Fruit fly (Drosophila melanogaster) whole organism, embryonic: ENCODE measurements around the gene mil.

ENCODE experiments used
- C15 ChIP-seq: fragments of 200-800 bp; sonication (Bioruptor generic); IDR thresholded peaks from 3 replicates; pipeline ENCODE4 v1.3.6; 2022; ENCODE audit warnings: missing biosample characterization, missing genetic modification characterization
- CG10321 ChIP-seq: fragments of 200-800 bp; sonication (Bioruptor generic); IDR thresholded peaks from 2 replicates; pipeline ENCODE4 v1.3.6; 2022; ENCODE audit warnings: missing biosample characterization, missing genetic modification characterization
- CG10366 ChIP-seq: fragments of 200-800 bp; sonication (Bioruptor generic); IDR thresholded peaks from 2 replicates; pipeline ENCODE4 v1.3.6; 2022; ENCODE audit warnings: missing biosample characterization, missing genetic modification characterization
- CG10543 ChIP-seq: fragments of 200-800 bp; sonication (Bioruptor generic); optimal IDR thresholded peaks from 3 replicates; lab custom pipeline; 2017; ENCODE audit warnings: missing biosample characterization, mild to moderate bottlenecking, missing genetic modification characterization, moderate library complexity
- CG12155 ChIP-seq: fragments of 200-800 bp; sonication (Bioruptor generic); optimal IDR thresholded peaks from 3 replicates; lab custom pipeline; 2016; ENCODE audit warnings: missing biosample characterization, missing genetic modification characterization
- CG14667 ChIP-seq: fragments of 200-800 bp; sonication (Bioruptor generic); IDR thresholded peaks from 2 replicates; pipeline ENCODE4 v1.3.6; 2022; ENCODE audit warnings: missing biosample characterization, missing genetic modification characterization
- CG14860 ChIP-seq: fragments of 200-800 bp; sonication (Bioruptor generic); IDR thresholded peaks from 3 replicates; pipeline ENCODE4 v1.3.6; 2022; ENCODE audit warnings: missing biosample characterization, missing genetic modification characterization; ENCODE audit not compliant: partially characterized antibody
- CG15073 ChIP-seq: fragments of 200-800 bp; sonication (Bioruptor generic); optimal IDR thresholded peaks from 2 replicates; lab custom pipeline; 2016; ENCODE audit warnings: missing biosample characterization, missing genetic modification characterization
- CG1602 ChIP-seq: fragments of 200-800 bp; sonication (Bioruptor generic); optimal IDR thresholded peaks from 3 replicates; lab custom pipeline; 2016; ENCODE audit warnings: missing biosample characterization, missing genetic modification characterization
- CG17568 ChIP-seq: fragments of 200-800 bp; sonication (Bioruptor generic); optimal IDR thresholded peaks from 2 replicates; lab custom pipeline; 2018; ENCODE audit warnings: missing biosample characterization, mild to moderate bottlenecking, missing genetic modification characterization, moderate library complexity
- CG18619 ChIP-seq: fragments of 200-800 bp; sonication (Bioruptor generic); optimal IDR thresholded peaks from 3 replicates; lab custom pipeline; 2017; ENCODE audit warnings: missing biosample characterization, mild to moderate bottlenecking, missing genetic modification characterization
- CG30431 ChIP-seq: fragments of 200-800 bp; sonication (Bioruptor generic); optimal IDR thresholded peaks from 2 replicates; lab custom pipeline; 2017; ENCODE audit warnings: missing biosample characterization, missing genetic modification characterization
- CG3281 ChIP-seq: fragments of 200-800 bp; sonication (Bioruptor generic); optimal IDR thresholded peaks from 3 replicates; lab custom pipeline; 2017; ENCODE audit warnings: missing biosample characterization, mild to moderate bottlenecking, missing genetic modification characterization
- CG34224 ChIP-seq: fragments of 200-800 bp; sonication (Bioruptor generic); IDR thresholded peaks from 3 replicates; pipeline ENCODE4 v1.3.6; 2022; ENCODE audit warnings: missing biosample characterization, missing genetic modification characterization; ENCODE audit not compliant: partially characterized antibody
- CG7745 ChIP-seq: fragments of 200-800 bp; sonication (Bioruptor generic); optimal IDR thresholded peaks from 2 replicates; lab custom pipeline; 2018; ENCODE audit warnings: missing biosample characterization, mild to moderate bottlenecking, missing genetic modification characterization, moderate library complexity
- CG7786 ChIP-seq: fragments of 200-800 bp; sonication (Bioruptor generic); optimal IDR thresholded peaks from 2 replicates; lab custom pipeline; 2016; ENCODE audit warnings: missing biosample characterization, missing genetic modification characterization
- CG9876 ChIP-seq: fragments of 200-800 bp; sonication (Bioruptor generic); optimal IDR thresholded peaks from 2 replicates; lab custom pipeline; 2016; ENCODE audit warnings: missing biosample characterization, missing genetic modification characterization
- Camta ChIP-seq: fragments of 200-800 bp; sonication (Bioruptor generic); optimal IDR thresholded peaks from 2 replicates; lab custom pipeline; 2016; ENCODE audit warnings: missing biosample characterization, missing genetic modification characterization
- Dfd ChIP-seq, 2 experiments: fragments of >200 bp; optimal IDR thresholded peaks; 2 replicates each; lab custom pipeline; 2017; ENCODE audit warnings: missing biosample characterization in 2 of 2, missing genetic modification characterization in 2 of 2
- Dip2 ChIP-seq: fragments of 200-800 bp; sonication (Bioruptor generic); IDR thresholded peaks from 2 replicates; pipeline ENCODE4 v1.3.6; 2022; ENCODE audit warnings: missing biosample characterization, missing genetic modification characterization
- E2f2 ChIP-seq: fragments of 200-800 bp; sonication (Bioruptor generic); IDR thresholded peaks from 2 replicates; pipeline ENCODE4 v1.3.6; 2022; ENCODE audit warnings: missing biosample characterization, missing genetic modification characterization
- Ets65A ChIP-seq: fragments of 200-800 bp; sonication (Bioruptor generic); peaks from one replicate; lab custom pipeline; 2016; ENCODE audit warnings: missing biosample characterization, missing genetic modification characterization
- GATAe ChIP-seq: fragments of 200-800 bp; sonication (Bioruptor generic); conservative IDR thresholded peaks from 2 replicates; pipeline ENCODE4 v1.3.6; 2022; ENCODE audit warnings: missing biosample characterization, missing genetic modification characterization
- Gsc ChIP-seq: fragments of 200-800 bp; sonication (Bioruptor generic); IDR thresholded peaks from 2 replicates; pipeline ENCODE4 v1.3.6; 2022; ENCODE audit warnings: missing biosample characterization, missing genetic modification characterization
- Lhr ChIP-seq: fragments of 200-800 bp; sonication (Bioruptor generic); optimal IDR thresholded peaks from 3 replicates; lab custom pipeline; 2017; ENCODE audit warnings: mild to moderate bottlenecking, missing biosample characterization, missing genetic modification reagents, missing genetic modification characterization
- Nf-YC ChIP-seq: fragments of 200-800 bp; optimal IDR thresholded peaks from 3 replicates; lab custom pipeline; 2019; ENCODE audit warnings: missing biosample characterization, mild to moderate bottlenecking, missing genetic modification characterization, moderate library complexity
- Sox100B ChIP-seq: fragments of 200-800 bp; sonication (Bioruptor generic); optimal IDR thresholded peaks from 3 replicates; lab custom pipeline; 2018; ENCODE audit warnings: missing biosample characterization, mild to moderate bottlenecking, missing genetic modification characterization
- Sox102F ChIP-seq: fragments of 200-800 bp; sonication (Bioruptor generic); optimal IDR thresholded peaks from 2 replicates; lab custom pipeline; 2018; ENCODE audit warnings: missing biosample characterization, mild to moderate bottlenecking, missing genetic modification characterization, moderate library complexity
- ase ChIP-seq: fragments of 200-800 bp; sonication (Bioruptor generic); IDR thresholded peaks from 3 replicates; pipeline ENCODE4 v1.3.6; 2022; ENCODE audit warnings: missing biosample characterization, missing genetic modification characterization
- ash1 ChIP-seq: fragments of 200-800 bp; sonication (Bioruptor generic); optimal IDR thresholded peaks from 2 replicates; lab custom pipeline; 2018; ENCODE audit warnings: missing biosample characterization, mild to moderate bottlenecking, missing genetic modification characterization
- ato ChIP-seq: fragments of 200-800 bp; sonication (Bioruptor generic); IDR thresholded peaks from 2 replicates; pipeline ENCODE4 v1.3.6; 2022; ENCODE audit warnings: missing biosample characterization, missing genetic modification characterization; ENCODE audit not compliant: partially characterized antibody
- bcd ChIP-seq: fragments of 200-800 bp; sonication (Bioruptor generic); optimal IDR thresholded peaks from 2 replicates; lab custom pipeline; 2017; ENCODE audit warnings: missing biosample characterization, mild to moderate bottlenecking, missing genetic modification characterization
- bowl ChIP-seq: fragments of 200-800 bp; sonication (Bioruptor generic); IDR thresholded peaks from 2 replicates; pipeline ENCODE4 v1.3.6; 2022; ENCODE audit warnings: missing biosample characterization, missing genetic modification characterization
- chif ChIP-seq, 2 experiments: fragments of 200-800 bp; sonication (Bioruptor generic); optimal IDR thresholded peaks; 3 replicates each; lab custom pipeline; 2016; ENCODE audit warnings: missing biosample characterization in 2 of 2, missing genetic modification characterization in 2 of 2
- crc ChIP-seq: fragments of 200-800 bp; sonication (Bioruptor generic); optimal IDR thresholded peaks from 2 replicates; lab custom pipeline; 2016; ENCODE audit warnings: missing biosample characterization, missing genetic modification characterization
- crol ChIP-seq: fragments of 200-800 bp; sonication (Bioruptor generic); IDR thresholded peaks from 2 replicates; pipeline ENCODE4 v1.3.6; 2022; ENCODE audit warnings: missing biosample characterization, missing genetic modification characterization
- dan ChIP-seq: fragments of 200-800 bp; sonication (Bioruptor generic); IDR thresholded peaks from 2 replicates; pipeline ENCODE4 v1.3.6; 2022; ENCODE audit warnings: missing biosample characterization, missing genetic modification characterization
- danr ChIP-seq: fragments of 200-800 bp; sonication (Bioruptor generic); IDR thresholded peaks from 2 replicates; pipeline ENCODE4 v1.3.6; 2022; ENCODE audit warnings: missing biosample characterization, missing genetic modification characterization
- en ChIP-seq: fragments of 200-800 bp; sonication (Bioruptor generic); optimal IDR thresholded peaks from 2 replicates; lab custom pipeline; 2016; ENCODE audit warnings: missing biosample characterization, missing genetic modification characterization
- gro ChIP-seq: fragments of 200-800 bp; sonication (Bioruptor generic); optimal IDR thresholded peaks from 2 replicates; lab custom pipeline; 2016; ENCODE audit warnings: missing biosample characterization, missing genetic modification characterization
- lab ChIP-seq: fragments of 200-800 bp; sonication (Bioruptor generic); optimal IDR thresholded peaks from 3 replicates; lab custom pipeline; 2017; ENCODE audit warnings: missing biosample characterization, missing genetic modification characterization, mild to moderate bottlenecking, moderate library complexity, missing genetic modification reagents
- mld ChIP-seq: fragments of 200-800 bp; sonication (Bioruptor generic); IDR thresholded peaks from 3 replicates; pipeline ENCODE4 v1.3.6; 2022; ENCODE audit warnings: missing biosample characterization, missing genetic modification characterization; ENCODE audit not compliant: partially characterized antibody
- odd ChIP-seq: fragments of 200-800 bp; sonication (Bioruptor generic); optimal IDR thresholded peaks from 2 replicates; lab custom pipeline; 2017; ENCODE audit warnings: missing biosample characterization, mild to moderate bottlenecking, missing genetic modification characterization
- pb ChIP-seq: fragments of 200-800 bp; sonication (Bioruptor generic); optimal IDR thresholded peaks from 3 replicates; lab custom pipeline; 2016; ENCODE audit warnings: missing biosample characterization, missing genetic modification characterization
- pros ChIP-seq: fragments of 200-800 bp; sonication (Bioruptor generic); optimal IDR thresholded peaks from 3 replicates; lab custom pipeline; 2019; ENCODE audit warnings: missing biosample characterization, mild to moderate bottlenecking, missing genetic modification characterization, moderate library complexity
- sc ChIP-seq, 3 experiments: fragments of >200 bp in 2 of 3; fragments of 200-800 bp in 1 of 3; sonication (Bioruptor generic) in 1 of 3; optimal IDR thresholded peaks; 2 replicates in 2 of 3; 3 replicates in 1 of 3; lab custom pipeline; 2017; ENCODE audit warnings: mild to moderate bottlenecking in 1 of 3, missing biosample characterization in 1 of 3, missing genetic modification characterization in 1 of 3, missing genetic modification reagents in 1 of 3
- seq ChIP-seq: fragments of 200-800 bp; sonication (Bioruptor generic); IDR thresholded peaks from 2 replicates; pipeline ENCODE4 v1.3.6; 2022; ENCODE audit warnings: missing biosample characterization, missing genetic modification characterization
- sob ChIP-seq: fragments of 200-800 bp; sonication (Bioruptor generic); IDR thresholded peaks from 2 replicates; pipeline ENCODE4 v1.3.6; 2022; ENCODE audit warnings: missing biosample characterization, missing genetic modification characterization
- sug ChIP-seq: fragments of 200-800 bp; optimal IDR thresholded peaks from 2 replicates; lab custom pipeline; 2019; ENCODE audit warnings: missing biosample characterization, mild to moderate bottlenecking, missing genetic modification characterization, moderate library complexity
- tap ChIP-seq: fragments of 200-800 bp; optimal IDR thresholded peaks from 3 replicates; lab custom pipeline; 2019; ENCODE audit warnings: missing biosample characterization, mild to moderate bottlenecking, missing genetic modification characterization, moderate library complexity
- toy ChIP-seq: fragments of 200-800 bp; sonication (Bioruptor generic); IDR thresholded peaks from 2 replicates; pipeline ENCODE4 v1.3.6; 2022; ENCODE audit warnings: missing biosample characterization, missing genetic modification characterization

Gene mil

DNA sequence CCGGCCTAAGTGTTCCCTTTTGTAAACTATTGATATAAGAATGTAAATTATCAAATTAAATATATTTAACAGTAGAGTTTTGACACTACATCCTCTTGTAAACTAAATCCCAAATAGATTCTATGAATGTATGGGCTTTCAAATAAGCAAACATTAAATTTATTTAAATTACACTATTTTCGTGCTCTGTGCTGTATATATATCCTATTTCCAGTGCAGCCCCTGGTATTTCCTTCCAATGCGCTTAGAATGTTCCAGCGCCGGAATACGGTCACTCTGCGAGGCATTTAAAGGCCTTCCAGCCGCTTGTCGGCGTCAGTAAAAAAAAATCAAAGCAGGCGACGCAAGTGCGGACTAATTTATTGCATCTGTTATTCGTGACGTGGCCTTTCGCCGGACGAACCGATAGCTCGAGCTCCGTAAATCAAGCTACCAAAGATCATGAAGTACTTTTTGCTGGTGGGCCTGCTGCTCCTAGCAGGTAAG, 36.2 kb downstream of the mil start, which contains the start of gene Gp93 (continued):
- TF ChIP-seq danr (GFP tag; lab: Robert Waterston, UW) (peak; percentile 48; the same call in 1 of the 2 replicates), ase (GFP tag; lab: Robert Waterston, UW) (no peak), CG10321 (GFP tag; lab: Robert Waterston, UW) (peak; percentile 33; the same call in 1 of the 2 replicates), GATAe (GFP tag; lab: Robert Waterston, UW) (no peak), CG12155 (peak; percentile 16), Ets65A (GFP tag; lab: Kevin White, UChicago) (peak; percentile 72), bowl (GFP tag; lab: Robert Waterston, UW) (no peak), E2f2 (GFP tag; lab: Robert Waterston, UW) (peak; percentile 46), pros (GFP tag; lab: Kevin White, UChicago) (no peak), CG14667 (GFP tag; lab: Robert Waterston, UW) (peak; percentile 57), CG17568 (no peak), gro (no peak), Nf-YC (tag; lab: Kevin White, UChicago) (no peak), CG18619 (GFP tag; lab: Kevin White, UChicago) (peak; percentile 54), Dip2 (GFP tag; lab: Robert Waterston, UW) (no peak), Sox102F (GFP tag; lab: Kevin White, UChicago) (no peak), sug (tag; lab: Kevin White, UChicago) (peak; percentile 42), CG14860 (GFP tag; lab: Robert Waterston, UW) (no peak), CG10543 (GFP tag; lab: Kevin White, UChicago) (peak; percentile 8), odd (GFP tag; lab: Kevin White, UChicago) (no peak), Sox100B (GFP tag; lab: Kevin White, UChicago) (no peak), sc (optimal IDR thresholded peaks at IDR 0.05; lab: Kevin White, UChicago) (no peak), sc (GFP tag; optimal IDR thresholded peaks at IDR 0.05; lab: Kevin White, UChicago) (no peak), C15 (GFP tag; lab: Robert Waterston, UW) (no peak), ash1 (GFP tag; lab: Kevin White, UChicago) (no peak), CG3281 (GFP tag; lab: Kevin White, UChicago) (peak; percentile 48), CG1602 (GFP tag; lab: Kevin White, UChicago) (peak; percentile 68), crol (no peak), dan (GFP tag; lab: Robert Waterston, UW) (no peak), CG15073 (no peak), lab (GFP tag; lab: Kevin White, UChicago) (no peak), CG34224 (GFP tag; lab: Robert Waterston, UW) (peak; percentile 26; the same call in 1 of the 3 replicates), bcd (GFP tag; lab: Kevin White, UChicago) (peak; percentile 38), CG9876 (GFP tag; lab: Kevin White, UChicago) (no peak), Dfd (GFP tag; optimal IDR thresholded peaks at IDR 0.05; lab: Kevin White, UChicago) (no peak), en (GFP tag; lab: Kevin White, UChicago) (no peak), CG30431 (GFP tag; lab: Kevin White, UChicago) (peak; percentile 29), Lhr (GFP tag; lab: Kevin White, UChicago) (no peak), crc (GFP tag; lab: Kevin White, UChicago) (no peak), mld (GFP tag; lab: Robert Waterston, UW) (no peak), seq (GFP tag; lab: Robert Waterston, UW) (peak; percentile 37; the same call in 1 of the 2 replicates), ato (GFP tag; lab: Robert Waterston, UW) (peak; percentile 50; the same call in 1 of the 2 replicates), sob (GFP tag; lab: Robert Waterston, UW) (peak; percentile 69), tap (tag; lab: Kevin White, UChicago) (peak; percentile 50), Gsc (GFP tag; lab: Robert Waterston, UW) (no peak), CG10366 (peak; percentile 71), toy (no peak), chif (GFP tag; optimal IDR thresholded peaks at IDR 0.05; lab: Kevin White, UChicago) (peak; percentile 28 to 36), CG7745 (tag; lab: Kevin White, UChicago) (no peak), pb (GFP tag; lab: Kevin White, UChicago) (no peak), CG7786 (no peak), Camta (GFP tag; lab: Kevin White, UChicago) (peak; percentile 21)
